Worm (Caenorhabditis elegans) whole organism, L4 larva: ENCODE data around the gene scl-3.

Source experiments
- aha-1 ChIP-seq: fragments of 150-350 bp; peaks from one replicate; lab custom pipeline; 2014; ENCODE audit warnings: missing biosample characterization, missing genetic modification characterization
- ceh-32 ChIP-seq: sonication (generic microtip); optimal IDR thresholded peaks from 2 replicates; lab custom pipeline; 2016; ENCODE audit warnings: mild to moderate bottlenecking, missing genetic modification characterization, missing compliant biosample characterization; ENCODE audit not compliant: poor library complexity
- daf-12 ChIP-seq: fragments of 150-350 bp; optimal IDR thresholded peaks from 2 replicates; lab custom pipeline; 2014; ENCODE audit warnings: missing biosample characterization, missing genetic modification reagents, missing genetic modification characterization
- dve-1 ChIP-seq: sonication (generic microtip); optimal IDR thresholded peaks from 2 replicates; lab custom pipeline; 2017; ENCODE audit warnings: antibody characterized with exemption, mild to moderate bottlenecking, missing genetic modification characterization, missing compliant biosample characterization; ENCODE audit not compliant: insufficient read depth
- hif-1 ChIP-seq, 2 experiments: sonication (generic microtip); optimal IDR thresholded peaks; 2 replicates each; lab custom pipeline; 2016 to 2017; ENCODE audit warnings: missing compliant biosample characterization in 2 of 2, missing genetic modification characterization in 2 of 2, missing genetic modification reagents in 2 of 2, missing genotype in 2 of 2, mild to moderate bottlenecking in 1 of 2
- jun-1 ChIP-seq: fragments of 150-350 bp; optimal IDR thresholded peaks from 2 replicates; lab custom pipeline; 2014; ENCODE audit warnings: missing biosample characterization, missing genetic modification reagents, missing genetic modification characterization
- lin-39 ChIP-seq: fragments of 150-350 bp; optimal IDR thresholded peaks from 2 replicates; lab custom pipeline; 2014; ENCODE audit warnings: missing biosample characterization, missing genetic modification reagents, missing genetic modification characterization
- madf-9 ChIP-seq: fragments of 200-800 bp; sonication (Bioruptor generic); conservative IDR thresholded peaks from 2 replicates; pipeline ENCODE4 v1.3.6; 2022; ENCODE audit warnings: missing genetic modification reagents, missing genetic modification characterization, missing compliant biosample characterization
- nhr-11 ChIP-seq: fragments of 150-350 bp; optimal IDR thresholded peaks from 2 replicates; lab custom pipeline; 2014; ENCODE audit warnings: missing biosample characterization, missing genetic modification characterization
- nhr-28 ChIP-seq: fragments of 150-350 bp; optimal IDR thresholded peaks from 2 replicates; lab custom pipeline; 2014; ENCODE audit warnings: missing biosample characterization, missing genetic modification characterization
- pha-4 ChIP-seq, 2 experiments: fragments of 150-350 bp in 1 of 2; fragments of 200-800 bp in 1 of 2; sonication (Bioruptor generic) in 1 of 2; IDR thresholded peaks in 1 of 2; optimal IDR thresholded peaks in 1 of 2; 2 replicates each; pipeline versions ENCODE4 v1.3.6 to Lab custom; 2014 to 2022; ENCODE audit warnings: missing genetic modification characterization in 2 of 2, missing genetic modification reagents in 2 of 2, missing biosample characterization in 1 of 2, missing compliant biosample characterization in 1 of 2
- unc-39 ChIP-seq: sonication (generic microtip); optimal IDR thresholded peaks from 2 replicates; lab custom pipeline; 2017; ENCODE audit warnings: missing biosample characterization, missing genetic modification characterization

- TF ChIP-seq aha-1 (tag; lab: Kevin White, UChicago) (peak; percentile 14), ceh-32 (no peak), nhr-11 (tag; lab: Kevin White, UChicago) (no peak), unc-39 (tag; lab: Kevin White, UChicago) (no peak), madf-9 (GFP tag; lab: Robert Waterston, UW) (no peak), nhr-28 (no peak), pha-4 (GFP tag; IDR thresholded peaks at IDR 0.05; lab: Robert Waterston, UW) (no peak), pha-4 (tag; optimal IDR thresholded peaks at IDR 0.05; lab: Kevin White, UChicago) (no peak), hif-1 (tag; optimal IDR thresholded peaks at IDR 0.05; lab: Kevin White, UChicago) (no peak), jun-1 (no peak), lin-39 (tag; lab: Kevin White, UChicago) (no peak), dve-1 (tag; lab: Kevin White, UChicago) (no peak), daf-12 (tag; lab: Kevin White, UChicago) (no peak)
These were observed 20.5 kb upstream of the scl-3 start, which contains the start of gene F49E11.2 for ce11 chrIV:13038888-13039287.
